Fruit fly (Drosophila melanogaster) whole organism, embryonic: ENCODE results near the gene CG10492.

Experiments
- BEAF-32 ChIP-seq: fragments of 200-800 bp; sonication (Bioruptor generic); optimal IDR thresholded peaks from 3 replicates; lab custom pipeline; 2017; ENCODE audit warnings: missing biosample characterization, missing genetic modification characterization, mild to moderate bottlenecking, moderate library complexity, missing genetic modification reagents
- CG1024 ChIP-seq: fragments of 200-800 bp; sonication (Bioruptor generic); IDR thresholded peaks from 2 replicates; pipeline ENCODE4 v1.3.6; 2022; ENCODE audit warnings: missing biosample characterization, missing genetic modification characterization
- CG10654 ChIP-seq: fragments of 200-800 bp; sonication (Bioruptor generic); optimal IDR thresholded peaks from 2 replicates; lab custom pipeline; 2016; ENCODE audit warnings: missing biosample characterization, missing genetic modification characterization
- CG11085 ChIP-seq: fragments of 200-800 bp; sonication (Bioruptor generic); IDR thresholded peaks from 2 replicates; pipeline ENCODE4 v1.3.6; 2022; ENCODE audit warnings: missing biosample characterization, missing genetic modification characterization
- CG11247 ChIP-seq: fragments of 200-800 bp; sonication (Bioruptor generic); IDR thresholded peaks from 2 replicates; pipeline ENCODE4 v1.3.6; 2022; ENCODE audit warnings: missing biosample characterization, missing genetic modification characterization
- CG11504 ChIP-seq: fragments of 200-800 bp; sonication (Bioruptor generic); optimal IDR thresholded peaks from 3 replicates; lab custom pipeline; 2019; ENCODE audit warnings: missing biosample characterization, mild to moderate bottlenecking, missing genetic modification characterization, moderate library complexity
- CG11560 ChIP-seq: fragments of 200-800 bp; sonication (Bioruptor generic); IDR thresholded peaks from 3 replicates; pipeline ENCODE4 v1.3.6; 2022; ENCODE audit warnings: missing biosample characterization, missing genetic modification characterization
- CG13894 ChIP-seq: fragments of 200-800 bp; sonication (Bioruptor generic); optimal IDR thresholded peaks from 3 replicates; lab custom pipeline; 2018; ENCODE audit warnings: missing biosample characterization, mild to moderate bottlenecking, missing genetic modification characterization, moderate library complexity
- CG14014 ChIP-seq: fragments of 200-800 bp; sonication (Bioruptor generic); IDR thresholded peaks from 2 replicates; pipeline ENCODE4 v1.3.6; 2022; ENCODE audit warnings: missing biosample characterization, missing genetic modification characterization
- CG17328 ChIP-seq: fragments of 200-800 bp; sonication (Bioruptor generic); IDR thresholded peaks from 2 replicates; pipeline ENCODE4 v1.3.6; 2022; ENCODE audit warnings: missing biosample characterization, missing genetic modification characterization
- CG2116 ChIP-seq: fragments of 200-800 bp; sonication (Bioruptor generic); optimal IDR thresholded peaks from 3 replicates; lab custom pipeline; 2018; ENCODE audit warnings: missing biosample characterization, mild to moderate bottlenecking, missing genetic modification characterization
- CG32532 ChIP-seq: fragments of 200-800 bp; sonication (Bioruptor generic); IDR thresholded peaks from 2 replicates; pipeline ENCODE4 v1.3.6; 2022; ENCODE audit warnings: missing biosample characterization, missing genetic modification characterization
- CG34224 ChIP-seq: fragments of 200-800 bp; sonication (Bioruptor generic); IDR thresholded peaks from 3 replicates; pipeline ENCODE4 v1.3.6; 2022; ENCODE audit warnings: missing biosample characterization, missing genetic modification characterization; ENCODE audit not compliant: partially characterized antibody
- CG43689 ChIP-seq: fragments of 200-800 bp; sonication (Bioruptor generic); IDR thresholded peaks from 2 replicates; pipeline ENCODE4 v1.3.6; 2022; ENCODE audit warnings: missing biosample characterization, missing genetic modification characterization
- CG4707 ChIP-seq: fragments of 200-800 bp; sonication (Bioruptor generic); optimal IDR thresholded peaks from 2 replicates; lab custom pipeline; 2018; ENCODE audit warnings: missing biosample characterization, mild to moderate bottlenecking, missing genetic modification characterization, moderate library complexity
- CG7745 ChIP-seq: fragments of 200-800 bp; sonication (Bioruptor generic); optimal IDR thresholded peaks from 2 replicates; lab custom pipeline; 2018; ENCODE audit warnings: missing biosample characterization, mild to moderate bottlenecking, missing genetic modification characterization, moderate library complexity
- CG9437 ChIP-seq: fragments of 200-800 bp; sonication (Bioruptor generic); optimal IDR thresholded peaks from 2 replicates; lab custom pipeline; 2018; ENCODE audit warnings: missing biosample characterization, mild to moderate bottlenecking, missing genetic modification characterization
- CG9932 ChIP-seq: fragments of 200-800 bp; sonication (Bioruptor generic); IDR thresholded peaks from 2 replicates; pipeline ENCODE4 v1.3.6; 2022; ENCODE audit warnings: missing biosample characterization, missing genetic modification characterization
- CHES-1-like ChIP-seq: fragments of 200-800 bp; sonication (Bioruptor generic); optimal IDR thresholded peaks from 2 replicates; lab custom pipeline; 2016; ENCODE audit warnings: missing biosample characterization, missing genetic modification characterization
- CTCF ChIP-seq: fragments of 200-800 bp; sonication (Bioruptor generic); optimal IDR thresholded peaks from 2 replicates; lab custom pipeline; 2017; ENCODE audit warnings: missing biosample characterization, mild to moderate bottlenecking, missing genetic modification characterization, moderate library complexity
- Camta ChIP-seq: fragments of 200-800 bp; sonication (Bioruptor generic); optimal IDR thresholded peaks from 2 replicates; lab custom pipeline; 2016; ENCODE audit warnings: missing biosample characterization, missing genetic modification characterization
- Doc2 ChIP-seq: fragments of 200-800 bp; sonication (Bioruptor generic); IDR thresholded peaks from 2 replicates; pipeline ENCODE4 v1.3.6; 2022; ENCODE audit warnings: missing biosample characterization, missing genetic modification characterization
- Elba2 ChIP-seq: fragments of 200-800 bp; sonication (Bioruptor generic); optimal IDR thresholded peaks from 3 replicates; lab custom pipeline; 2016; ENCODE audit warnings: missing biosample characterization, missing genetic modification characterization
- HHEX ChIP-seq: fragments of 200-800 bp; sonication (Bioruptor generic); optimal IDR thresholded peaks from 3 replicates; lab custom pipeline; 2017; ENCODE audit warnings: missing biosample characterization, mild to moderate bottlenecking, missing genetic modification characterization, missing genetic modification reagents
- Meics ChIP-seq: fragments of 200-800 bp; sonication (Bioruptor generic); optimal IDR thresholded peaks from 2 replicates; lab custom pipeline; 2017; ENCODE audit warnings: missing biosample characterization, mild to moderate bottlenecking, missing genetic modification characterization
- Myb ChIP-seq: fragments of 200-800 bp; sonication (Bioruptor generic); optimal IDR thresholded peaks from 2 replicates; lab custom pipeline; 2016; ENCODE audit warnings: missing biosample characterization, missing genetic modification characterization
- Oaz ChIP-seq: fragments of 200-800 bp; sonication (Bioruptor generic); IDR thresholded peaks from 2 replicates; pipeline ENCODE4 v1.3.6; 2022; ENCODE audit warnings: missing biosample characterization, missing genetic modification characterization
- Pdp1 ChIP-seq, 2 experiments: fragments of 200-800 bp; sonication (Bioruptor generic); optimal IDR thresholded peaks; 3 replicates each; lab custom pipeline; 2016; ENCODE audit warnings: missing biosample characterization in 2 of 2, missing genetic modification characterization in 2 of 2, mild to moderate bottlenecking in 1 of 2, moderate library complexity in 1 of 2
- Poxn ChIP-seq: fragments of 200-800 bp; sonication (Bioruptor generic); IDR thresholded peaks from 2 replicates; pipeline ENCODE4 v1.3.6; 2022; ENCODE audit warnings: missing biosample characterization, missing genetic modification characterization
- Scr ChIP-seq: fragments of 200-800 bp; sonication (Bioruptor generic); IDR thresholded peaks from 2 replicates; pipeline ENCODE4 v1.3.6; 2022; ENCODE audit warnings: missing biosample characterization, missing genetic modification characterization; ENCODE audit not compliant: partially characterized antibody
- Taf1 ChIP-seq: fragments of 200-800 bp; sonication (Bioruptor generic); IDR thresholded peaks from 2 replicates; pipeline ENCODE4 v1.3.6; 2022; ENCODE audit warnings: missing biosample characterization, missing genetic modification characterization
- ash1 ChIP-seq: fragments of 200-800 bp; sonication (Bioruptor generic); optimal IDR thresholded peaks from 2 replicates; lab custom pipeline; 2018; ENCODE audit warnings: missing biosample characterization, mild to moderate bottlenecking, missing genetic modification characterization
- bcd ChIP-seq: fragments of 200-800 bp; sonication (Bioruptor generic); optimal IDR thresholded peaks from 2 replicates; lab custom pipeline; 2017; ENCODE audit warnings: missing biosample characterization, mild to moderate bottlenecking, missing genetic modification characterization
- bowl ChIP-seq: fragments of 200-800 bp; sonication (Bioruptor generic); IDR thresholded peaks from 2 replicates; pipeline ENCODE4 v1.3.6; 2022; ENCODE audit warnings: missing biosample characterization, missing genetic modification characterization
- cato ChIP-seq: fragments of 200-800 bp; sonication (Bioruptor generic); optimal IDR thresholded peaks from 2 replicates; lab custom pipeline; 2016; ENCODE audit warnings: missing biosample characterization, missing genetic modification characterization, borderline replicate concordance
- dmrt99B ChIP-seq: fragments of 200-800 bp; sonication (Bioruptor generic); optimal IDR thresholded peaks from 2 replicates; lab custom pipeline; 2018; ENCODE audit warnings: missing biosample characterization, mild to moderate bottlenecking, missing genetic modification characterization, moderate library complexity
- dysf ChIP-seq: fragments of 200-800 bp; sonication (Bioruptor generic); IDR thresholded peaks from 3 replicates; pipeline ENCODE4 v1.3.6; 2022; ENCODE audit warnings: missing biosample characterization, missing genetic modification characterization
- esg ChIP-seq: fragments of 200-800 bp; sonication (Bioruptor generic); conservative IDR thresholded peaks from 2 replicates; pipeline ENCODE4 v1.3.6; 2022; ENCODE audit warnings: missing biosample characterization, missing genetic modification characterization
- eyg ChIP-seq: fragments of 200-800 bp; sonication (Bioruptor generic); optimal IDR thresholded peaks from 3 replicates; lab custom pipeline; 2016; ENCODE audit warnings: missing biosample characterization, missing genetic modification characterization
- hkb ChIP-seq, 2 experiments: fragments of 200-800 bp in 1 of 2; fragments of >200 bp in 1 of 2; sonication (Bioruptor generic) in 1 of 2; IDR thresholded peaks in 1 of 2; optimal IDR thresholded peaks in 1 of 2; 2 replicates each; pipeline versions ENCODE4 v1.3.6 to Lab custom; 2017 to 2022; ENCODE audit warnings: missing biosample characterization in 1 of 2, missing genetic modification characterization in 1 of 2
- lab ChIP-seq: fragments of 200-800 bp; sonication (Bioruptor generic); optimal IDR thresholded peaks from 3 replicates; lab custom pipeline; 2017; ENCODE audit warnings: missing biosample characterization, missing genetic modification characterization, mild to moderate bottlenecking, moderate library complexity, missing genetic modification reagents
- mld ChIP-seq: fragments of 200-800 bp; sonication (Bioruptor generic); IDR thresholded peaks from 3 replicates; pipeline ENCODE4 v1.3.6; 2022; ENCODE audit warnings: missing biosample characterization, missing genetic modification characterization; ENCODE audit not compliant: partially characterized antibody
- nerfin-2 ChIP-seq: fragments of 200-800 bp; sonication (Bioruptor generic); IDR thresholded peaks from 2 replicates; pipeline ENCODE4 v1.3.6; 2022; ENCODE audit warnings: missing biosample characterization, missing genetic modification characterization; ENCODE audit not compliant: partially characterized antibody
- pnt ChIP-seq: fragments of 200-800 bp; sonication (Bioruptor generic); optimal IDR thresholded peaks from 3 replicates; lab custom pipeline; 2016; ENCODE audit warnings: missing biosample characterization, missing genetic modification characterization
- prd ChIP-seq, 3 experiments: fragments of >200 bp in 2 of 3; fragments of 200-800 bp in 1 of 3; sonication (Bioruptor generic) in 1 of 3; optimal IDR thresholded peaks in 2 of 3; IDR thresholded peaks in 1 of 3; 2 replicates in 2 of 3; 3 replicates in 1 of 3; pipeline versions ENCODE4 v1.3.6 to Lab custom; 2017 to 2022; ENCODE audit warnings: missing biosample characterization in 1 of 3, missing genetic modification characterization in 1 of 3
- pzg ChIP-seq: fragments of 200-800 bp; sonication (Bioruptor generic); optimal IDR thresholded peaks from 3 replicates; lab custom pipeline; 2018; ENCODE audit warnings: missing biosample characterization, mild to moderate bottlenecking, missing genetic modification characterization, moderate library complexity
- ranshi ChIP-seq: fragments of 200-800 bp; sonication (Bioruptor generic); IDR thresholded peaks from 2 replicates; pipeline ENCODE4 v1.3.6; 2022; ENCODE audit warnings: missing biosample characterization, missing genetic modification characterization
- row ChIP-seq: fragments of 200-800 bp; sonication (Bioruptor generic); IDR thresholded peaks from 3 replicates; pipeline ENCODE4 v1.3.6; 2022; ENCODE audit warnings: missing biosample characterization, missing genetic modification characterization
- stwl ChIP-seq: fragments of 200-800 bp; sonication (Bioruptor generic); optimal IDR thresholded peaks from 3 replicates; lab custom pipeline; 2018; ENCODE audit warnings: missing biosample characterization, mild to moderate bottlenecking, missing genetic modification characterization, moderate library complexity
- trem ChIP-seq: fragments of 200-800 bp; optimal IDR thresholded peaks from 3 replicates; lab custom pipeline; 2019; ENCODE audit warnings: missing biosample characterization, mild to moderate bottlenecking, missing genetic modification characterization, moderate library complexity
- unpg ChIP-seq: fragments of 200-800 bp; sonication (Bioruptor generic); optimal IDR thresholded peaks from 3 replicates; lab custom pipeline; 2018; ENCODE audit warnings: missing biosample characterization, mild to moderate bottlenecking, missing genetic modification characterization, moderate library complexity

The CG10492 gene

DNA sequence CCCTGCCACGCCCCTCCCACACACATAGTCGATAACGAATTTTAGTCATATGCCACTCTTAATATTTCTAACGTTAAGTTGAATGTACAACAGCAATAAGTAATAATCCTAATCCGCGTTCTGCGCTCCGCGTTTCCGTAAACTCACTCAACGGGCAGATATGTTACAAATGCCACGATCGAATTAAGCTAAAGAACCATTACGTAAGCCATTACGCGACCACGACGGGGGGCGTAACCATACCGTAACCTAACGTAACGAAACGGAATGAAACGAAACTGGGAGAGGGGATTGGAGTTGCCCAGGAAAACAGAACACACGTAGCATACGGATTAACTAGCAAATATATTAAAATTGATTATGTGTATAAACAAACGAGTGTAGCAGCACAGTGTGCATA, 3.9 kb downstream of the CG10492 start:
- no peak for TF ChIP-seq CHES-1-like
- no peak for TF ChIP-seq CTCF (GFP tag; lab: Kevin White, UChicago)
- TF ChIP-seq CG32532 = no peak
- no peak for TF ChIP-seq Elba2
- TF ChIP-seq trem = no peak
- TF ChIP-seq CG11504 = no peak
- TF ChIP-seq CG9437 (GFP tag; lab: Kevin White, UChicago) = peak; percentile 95
- TF ChIP-seq ash1 (GFP tag; lab: Kevin White, UChicago) = no peak
- no peak for TF ChIP-seq dmrt99B (tag; lab: Kevin White, UChicago)
- no peak for TF ChIP-seq CG14014
- no peak for TF ChIP-seq bowl
- TF ChIP-seq Poxn (GFP tag; lab: Robert Waterston, UW) = no peak
- no peak for TF ChIP-seq BEAF-32
- no peak for TF ChIP-seq CG11247 (GFP tag; lab: Robert Waterston, UW)
- TF ChIP-seq pzg (GFP tag; lab: Kevin White, UChicago) = no peak
- TF ChIP-seq Meics = no peak
- TF ChIP-seq Pdp1 (GFP tag; optimal IDR thresholded peaks at IDR 0.05; lab: Kevin White, UChicago) = peak in 1 of 2 experiments; percentile 61
- TF ChIP-seq CG11560 (tag; lab: Robert Waterston, UW) = no peak
- TF ChIP-seq CG4707 (GFP tag; lab: Kevin White, UChicago) = no peak
- TF ChIP-seq mld = peak; percentile 38; the same call in 1 of the 3 replicates
- TF ChIP-seq lab (GFP tag; lab: Kevin White, UChicago) = no peak

DNA sequence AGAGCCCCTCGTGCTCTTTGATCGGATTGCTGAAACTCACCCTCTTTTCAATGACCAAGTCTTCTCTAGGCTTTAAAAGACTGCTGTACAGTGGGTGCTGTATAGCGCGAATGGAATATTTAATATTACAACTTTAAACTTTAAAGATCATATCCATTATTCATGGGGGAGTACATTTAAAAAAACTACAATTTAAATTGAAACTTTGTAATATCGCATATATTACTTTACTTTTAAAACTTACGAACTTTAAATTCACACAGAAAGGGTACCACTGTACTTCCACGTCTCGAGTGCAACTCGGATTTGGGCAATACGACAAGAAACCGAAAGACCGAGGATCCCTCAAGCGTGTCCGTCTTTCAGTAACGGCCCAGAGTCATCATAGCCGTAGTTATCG, 5.0 kb downstream of the CG10492 start, which contains the start of gene Phlpp:
Gene Phlpp (plus strand): TSS at position 214 of the 400 bp plus-strand sequence.
- TF ChIP-seq Taf1 (GFP tag; lab: Robert Waterston, UW) (no peak), CG17328 (GFP tag; lab: Robert Waterston, UW) (peak; percentile 71), CG13894 (tag; lab: Kevin White, UChicago) (no peak), nerfin-2 (GFP tag; lab: Robert Waterston, UW) (no peak), HHEX (GFP tag; lab: Kevin White, UChicago) (peak; percentile 8), Myb (GFP tag; lab: Kevin White, UChicago) (no peak), stwl (tag; lab: Kevin White, UChicago) (peak; percentile 2), CG9932 (GFP tag; lab: Robert Waterston, UW) (no peak), CG34224 (GFP tag; lab: Robert Waterston, UW) (no peak), unpg (GFP tag; lab: Kevin White, UChicago) (peak; percentile 31), row (peak; percentile 66), CG10654 (peak; percentile 9), pnt (peak; percentile 8), Doc2 (GFP tag; lab: Robert Waterston, UW) (no peak), esg (GFP tag; lab: Robert Waterston, UW) (peak; percentile 45), CG4707 (GFP tag; lab: Kevin White, UChicago) (peak; percentile 61), bcd (GFP tag; lab: Kevin White, UChicago) (peak; percentile 42), prd (optimal IDR thresholded peaks at IDR 0.05; lab: Kevin White, UChicago) (no peak), prd (GFP tag; IDR thresholded peaks at IDR 0.05; lab: Robert Waterston, UW) (peak; percentile 82), ranshi (GFP tag; lab: Robert Waterston, UW) (peak; percentile 66), cato (no peak), Camta (peak; percentile 42), CG2116 (GFP tag; lab: Kevin White, UChicago) (peak; percentile 10), CG43689 (GFP tag; lab: Robert Waterston, UW) (no peak), hkb (optimal IDR thresholded peaks at IDR 0.05; lab: Kevin White, UChicago) (no peak), hkb (GFP tag; IDR thresholded peaks at IDR 0.05; lab: Robert Waterston, UW) (peak; percentile 79), CG11085 (GFP tag; lab: Robert Waterston, UW) (no peak), eyg (GFP tag; lab: Kevin White, UChicago) (no peak), Scr (GFP tag; lab: Robert Waterston, UW) (no peak), CG1024 (GFP tag; lab: Robert Waterston, UW) (peak; percentile 69; the same call in 1 of the 2 replicates), Oaz (no peak), CG7745 (no peak), dysf (peak; percentile 69)
